Fruit fly (Drosophila melanogaster) whole organism, prepupa: ENCODE results near the gene CG14693.

Experiments used
- Blimp-1 ChIP-seq: fragments of 200-800 bp; sonication (Bioruptor generic); optimal IDR thresholded peaks from 3 replicates; lab custom pipeline; 2017; ENCODE audit warnings: missing biosample characterization, missing genetic modification characterization, mild to moderate bottlenecking, moderate library complexity, missing genetic modification reagents
- CG10631 ChIP-seq: fragments of 200-800 bp; sonication (Bioruptor generic); optimal IDR thresholded peaks from 2 replicates; lab custom pipeline; 2016; ENCODE audit warnings: missing biosample characterization, missing genetic modification characterization
- CG10669 ChIP-seq: fragments of 200-800 bp; sonication (Bioruptor generic); optimal IDR thresholded peaks from 3 replicates; lab custom pipeline; 2018; ENCODE audit warnings: missing biosample characterization, mild to moderate bottlenecking, missing genetic modification characterization, moderate library complexity
- CG11294 ChIP-seq: fragments of 200-800 bp; sonication (Bioruptor generic); IDR thresholded peaks from 2 replicates; pipeline ENCODE4 v1.3.6; 2022; ENCODE audit warnings: missing biosample characterization, missing genetic modification characterization
- CG11762 ChIP-seq: fragments of 200-800 bp; sonication (Bioruptor generic); optimal IDR thresholded peaks from 3 replicates; lab custom pipeline; 2016; ENCODE audit warnings: missing biosample characterization, missing genetic modification characterization; ENCODE audit not compliant: insufficient read depth
- CG11902 ChIP-seq: fragments of 200-800 bp; sonication (Bioruptor generic); optimal IDR thresholded peaks from 3 replicates; lab custom pipeline; 2016; ENCODE audit warnings: missing biosample characterization, missing genetic modification characterization
- CG15336 ChIP-seq: fragments of 200-800 bp; sonication (Bioruptor generic); IDR thresholded peaks from 2 replicates; pipeline ENCODE4 v1.3.6; 2022; ENCODE audit warnings: missing biosample characterization, missing genetic modification characterization
- CG1621 ChIP-seq: fragments of 200-800 bp; sonication (Bioruptor generic); optimal IDR thresholded peaks from 3 replicates; lab custom pipeline; 2018; ENCODE audit warnings: missing biosample characterization, mild to moderate bottlenecking, missing genetic modification characterization
- CG16779 ChIP-seq: fragments of 200-800 bp; sonication (Bioruptor generic); optimal IDR thresholded peaks from 3 replicates; lab custom pipeline; 2017; ENCODE audit warnings: missing biosample characterization, mild to moderate bottlenecking, missing genetic modification characterization
- CG3032 ChIP-seq: fragments of 200-800 bp; optimal IDR thresholded peaks from 2 replicates; lab custom pipeline; 2019; ENCODE audit warnings: missing biosample characterization, mild to moderate bottlenecking, missing genetic modification characterization, moderate library complexity
- CG31627 ChIP-seq: fragments of 200-800 bp; sonication (Bioruptor generic); optimal IDR thresholded peaks from 3 replicates; lab custom pipeline; 2016; ENCODE audit warnings: missing biosample characterization, missing genetic modification characterization
- CG32006 ChIP-seq: fragments of 200-800 bp; sonication (Bioruptor generic); optimal IDR thresholded peaks from 3 replicates; lab custom pipeline; 2017; ENCODE audit warnings: missing biosample characterization, mild to moderate bottlenecking, missing genetic modification characterization
- CG34406 ChIP-seq: fragments of 200-800 bp; sonication (Bioruptor generic); optimal IDR thresholded peaks from 3 replicates; lab custom pipeline; 2016; ENCODE audit warnings: missing biosample characterization, missing genetic modification characterization
- CG3919 ChIP-seq: fragments of 200-800 bp; sonication (Bioruptor generic); optimal IDR thresholded peaks from 3 replicates; lab custom pipeline; 2016; ENCODE audit warnings: missing biosample characterization, missing genetic modification characterization
- CG4318 ChIP-seq: fragments of 200-800 bp; sonication (Bioruptor generic); optimal IDR thresholded peaks from 3 replicates; lab custom pipeline; 2017; ENCODE audit warnings: missing biosample characterization, mild to moderate bottlenecking, missing genetic modification characterization
- CG6163 ChIP-seq: fragments of 200-800 bp; sonication (Bioruptor generic); IDR thresholded peaks from 3 replicates; pipeline ENCODE4 v1.3.6; 2022; ENCODE audit warnings: missing biosample characterization, missing genetic modification characterization
- CG6276 ChIP-seq: fragments of 200-800 bp; sonication (Bioruptor generic); optimal IDR thresholded peaks from 2 replicates; lab custom pipeline; 2017; ENCODE audit warnings: missing biosample characterization, mild to moderate bottlenecking, missing genetic modification characterization
- CG6792 ChIP-seq: fragments of 200-800 bp; sonication (Bioruptor generic); optimal IDR thresholded peaks from 3 replicates; lab custom pipeline; 2016; ENCODE audit warnings: missing biosample characterization, missing genetic modification characterization
- CG6854 ChIP-seq: fragments of 200-800 bp; sonication (Bioruptor generic); optimal IDR thresholded peaks from 2 replicates; lab custom pipeline; 2017; ENCODE audit warnings: missing biosample characterization, mild to moderate bottlenecking, missing genetic modification characterization
- CG7368 ChIP-seq: fragments of 200-800 bp; sonication (Bioruptor generic); optimal IDR thresholded peaks from 3 replicates; lab custom pipeline; 2016; ENCODE audit warnings: missing biosample characterization, missing genetic modification characterization
- CG8119 ChIP-seq: fragments of 200-800 bp; sonication (Bioruptor generic); IDR thresholded peaks from 3 replicates; pipeline ENCODE4 v1.3.6; 2022; ENCODE audit warnings: missing biosample characterization, missing genetic modification characterization
- CG8632 ChIP-seq: fragments of 200-800 bp; sonication (Bioruptor generic); optimal IDR thresholded peaks from 3 replicates; lab custom pipeline; 2016; ENCODE audit warnings: missing biosample characterization, missing genetic modification characterization
- Eip75B ChIP-seq: fragments of 200-800 bp; sonication (Bioruptor generic); optimal IDR thresholded peaks from 3 replicates; lab custom pipeline; 2016; ENCODE audit warnings: missing biosample characterization, missing genetic modification characterization
- Eip78C ChIP-seq: fragments of 200-800 bp; sonication (Bioruptor generic); peaks from one replicate; lab custom pipeline; 2016; ENCODE audit warnings: missing biosample characterization, missing genetic modification characterization
- Ets96B ChIP-seq: fragments of 200-800 bp; optimal IDR thresholded peaks from 2 replicates; lab custom pipeline; 2019; ENCODE audit warnings: missing biosample characterization, mild to moderate bottlenecking, missing genetic modification characterization, moderate library complexity
- Gug ChIP-seq: fragments of 200-800 bp; sonication (Bioruptor generic); IDR thresholded peaks from 2 replicates; pipeline ENCODE4 v1.3.6; 2022; ENCODE audit warnings: missing biosample characterization, missing genetic modification characterization
- Hr38 ChIP-seq: sonication (Bioruptor generic); optimal IDR thresholded peaks from 2 replicates; lab custom pipeline; 2016; ENCODE audit warnings: missing biosample characterization, missing genetic modification characterization
- Hr39 ChIP-seq: fragments of 200-800 bp; sonication (Bioruptor generic); optimal IDR thresholded peaks from 2 replicates; lab custom pipeline; 2016; ENCODE audit warnings: missing biosample characterization, missing genetic modification characterization
- Hr4 ChIP-seq: fragments of 200-800 bp; sonication (Bioruptor generic); optimal IDR thresholded peaks from 3 replicates; lab custom pipeline; 2016; ENCODE audit warnings: missing biosample characterization, missing genetic modification characterization
- Lpt ChIP-seq: fragments of 200-800 bp; sonication (Bioruptor generic); optimal IDR thresholded peaks from 3 replicates; lab custom pipeline; 2016; ENCODE audit warnings: missing biosample characterization, missing genetic modification characterization
- Met ChIP-seq: fragments of 200-800 bp; sonication (Bioruptor generic); optimal IDR thresholded peaks from 3 replicates; lab custom pipeline; 2016; ENCODE audit warnings: missing biosample characterization, missing genetic modification characterization
- OdsH ChIP-seq: fragments of 200-800 bp; sonication (Bioruptor generic); optimal IDR thresholded peaks from 3 replicates; lab custom pipeline; 2016; ENCODE audit warnings: missing biosample characterization, missing genetic modification characterization
- Smox ChIP-seq: fragments of 200-800 bp; sonication (Bioruptor generic); optimal IDR thresholded peaks from 3 replicates; lab custom pipeline; 2016; ENCODE audit warnings: missing biosample characterization, missing genetic modification characterization
- Sox102F ChIP-seq: fragments of 200-800 bp; sonication (Bioruptor generic); optimal IDR thresholded peaks from 2 replicates; lab custom pipeline; 2016; ENCODE audit warnings: missing biosample characterization, mild to moderate bottlenecking, missing genetic modification characterization
- Sox14 ChIP-seq: fragments of 200-800 bp; sonication (Bioruptor generic); optimal IDR thresholded peaks from 3 replicates; lab custom pipeline; 2016; ENCODE audit warnings: missing biosample characterization, missing genetic modification characterization
- Sox15 ChIP-seq: fragments of 200-800 bp; sonication (Bioruptor generic); optimal IDR thresholded peaks from 3 replicates; lab custom pipeline; 2016; ENCODE audit warnings: missing biosample characterization, missing genetic modification characterization
- achi ChIP-seq: fragments of 200-800 bp; sonication (Bioruptor generic); optimal IDR thresholded peaks from 3 replicates; lab custom pipeline; 2016; ENCODE audit warnings: missing biosample characterization, missing genetic modification characterization
- acj6 ChIP-seq: fragments of 200-800 bp; sonication (Bioruptor generic); optimal IDR thresholded peaks from 3 replicates; lab custom pipeline; 2016; ENCODE audit warnings: missing biosample characterization, missing genetic modification characterization
- dac ChIP-seq: fragments of 200-800 bp; sonication (Bioruptor generic); optimal IDR thresholded peaks from 2 replicates; lab custom pipeline; 2017; ENCODE audit warnings: missing biosample characterization, mild to moderate bottlenecking, missing genetic modification characterization
- dsx ChIP-seq: fragments of 200-800 bp; optimal IDR thresholded peaks from 3 replicates; lab custom pipeline; 2019; ENCODE audit warnings: missing biosample characterization, mild to moderate bottlenecking, missing genetic modification characterization, moderate library complexity; ENCODE audit not compliant: poor library complexity, severe bottlenecking
- fd59A ChIP-seq: fragments of 200-800 bp; sonication (Bioruptor generic); optimal IDR thresholded peaks from 2 replicates; lab custom pipeline; 2017; ENCODE audit warnings: missing biosample characterization, mild to moderate bottlenecking, missing genetic modification characterization, missing genetic modification reagents
- lz ChIP-seq: fragments of 200-800 bp; sonication (Bioruptor generic); optimal IDR thresholded peaks from 3 replicates; lab custom pipeline; 2016; ENCODE audit warnings: missing biosample characterization, missing genetic modification characterization
- net ChIP-seq: fragments of 200-800 bp; sonication (Bioruptor generic); optimal IDR thresholded peaks from 3 replicates; lab custom pipeline; 2016; ENCODE audit warnings: missing biosample characterization, missing genetic modification characterization
- ss ChIP-seq, 2 experiments: fragments of 200-800 bp; sonication (Bioruptor generic); optimal IDR thresholded peaks; 2 replicates in 1 of 2; 3 replicates in 1 of 2; lab custom pipeline; 2017 to 2018; ENCODE audit warnings: mild to moderate bottlenecking in 2 of 2, missing biosample characterization in 2 of 2, missing genetic modification characterization in 2 of 2, moderate library complexity in 1 of 2
- svp ChIP-seq: fragments of 200-800 bp; sonication (Bioruptor generic); peaks from one replicate; lab custom pipeline; 2016; ENCODE audit warnings: missing biosample characterization, missing genetic modification characterization
- topi ChIP-seq: fragments of 200-800 bp; sonication (Bioruptor generic); optimal IDR thresholded peaks from 3 replicates; lab custom pipeline; 2016; ENCODE audit warnings: missing biosample characterization, missing genetic modification characterization
- vri ChIP-seq: fragments of 200-800 bp; sonication (Bioruptor generic); optimal IDR thresholded peaks from 3 replicates; lab custom pipeline; 2016; ENCODE audit warnings: missing biosample characterization, mild to moderate bottlenecking, missing genetic modification characterization

The CG14693 gene

DNA sequence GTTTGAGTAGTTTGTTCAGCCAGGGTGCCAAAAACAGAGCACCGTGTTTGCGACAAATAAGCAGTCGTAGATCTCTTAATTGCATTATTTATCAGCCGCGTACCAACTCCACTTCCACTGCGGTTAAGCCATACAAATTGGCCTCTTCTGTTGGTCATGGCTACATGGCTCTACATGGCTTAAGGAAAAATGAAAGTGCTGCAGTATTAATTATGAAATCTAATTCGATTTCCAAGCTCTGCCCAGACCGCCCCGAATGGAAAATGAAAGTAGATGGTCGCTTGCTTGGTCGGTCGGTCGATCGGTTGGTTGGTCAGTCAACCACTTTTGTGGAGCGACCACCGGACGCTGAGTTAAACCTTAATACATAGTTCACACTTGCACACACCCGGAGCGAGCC is 22.1 kb upstream of the CG14693 start:
- TF ChIP-seq CG11762 (GFP tag; lab: Kevin White, UChicago): no peak
- no peak for TF ChIP-seq OdsH (GFP tag; lab: Kevin White, UChicago)
- no peak for TF ChIP-seq CG6163 (GFP tag; lab: Robert Waterston, UW)
- TF ChIP-seq CG7368 (GFP tag; lab: Kevin White, UChicago): no peak
- no peak for TF ChIP-seq Lpt (GFP tag; lab: Kevin White, UChicago)
- TF ChIP-seq achi (GFP tag; lab: Kevin White, UChicago): no peak
- TF ChIP-seq vri (GFP tag; lab: Kevin White, UChicago): no peak
- no peak for TF ChIP-seq CG10631 (GFP tag; lab: Kevin White, UChicago)
- TF ChIP-seq acj6 (GFP tag; lab: Kevin White, UChicago): no peak
- no peak for TF ChIP-seq CG8632 (GFP tag; lab: Kevin White, UChicago)
- no peak for TF ChIP-seq Blimp-1 (GFP tag; lab: Kevin White, UChicago)
- TF ChIP-seq Sox15 (GFP tag; lab: Kevin White, UChicago): no peak
- no peak for TF ChIP-seq CG4318 (GFP tag; lab: Kevin White, UChicago)
- no peak for TF ChIP-seq Eip75B (GFP tag; lab: Kevin White, UChicago)
- TF ChIP-seq CG16779 (tag; lab: Kevin White, UChicago): no peak
- TF ChIP-seq CG3919 (GFP tag; lab: Kevin White, UChicago): no peak
- TF ChIP-seq ss (GFP tag; optimal IDR thresholded peaks at IDR 0.05; lab: Kevin White, UChicago): no peak
- TF ChIP-seq CG6792: no peak
- TF ChIP-seq CG6276 (GFP tag; lab: Kevin White, UChicago): no peak
- no peak for TF ChIP-seq CG1621 (tag; lab: Kevin White, UChicago)

dm6 chr3R:10834893-10835292 is 20.0 kb upstream of the CG14693 start:
- TF ChIP-seq CG6792: peak; percentile 97
- peak; percentile 95 for TF ChIP-seq CG8632 (GFP tag; lab: Kevin White, UChicago)
- peak; percentile 92 for TF ChIP-seq dac
- TF ChIP-seq CG11902 (GFP tag; lab: Kevin White, UChicago): peak; percentile 92
- TF ChIP-seq Eip78C: peak; percentile 99
- peak; percentile 95 for TF ChIP-seq Sox102F (GFP tag; lab: Kevin White, UChicago)
- peak; percentile 95 to 98 for TF ChIP-seq ss (GFP tag; optimal IDR thresholded peaks at IDR 0.05; lab: Kevin White, UChicago)
- peak; percentile 97 for TF ChIP-seq acj6 (GFP tag; lab: Kevin White, UChicago)
- peak; percentile 94 for TF ChIP-seq Met (GFP tag; lab: Kevin White, UChicago)
- peak; percentile 90 for TF ChIP-seq Sox14
- TF ChIP-seq topi: peak; percentile 96
- TF ChIP-seq CG6854 (GFP tag; lab: Kevin White, UChicago): peak; percentile 96
- TF ChIP-seq CG10631 (GFP tag; lab: Kevin White, UChicago): peak; percentile 95
- peak; percentile 94 for TF ChIP-seq CG1621 (tag; lab: Kevin White, UChicago)
- peak; percentile 88 for TF ChIP-seq Gug
- TF ChIP-seq CG11294 (GFP tag; lab: Robert Waterston, UW): peak; percentile 89
- peak; percentile 86 for TF ChIP-seq CG31627 (GFP tag; lab: Kevin White, UChicago)
- TF ChIP-seq dsx (GFP tag; lab: Kevin White, UChicago): peak; percentile 93
- peak; percentile 95 for TF ChIP-seq Ets96B (tag; lab: Kevin White, UChicago)
- TF ChIP-seq CG3032 (tag; lab: Kevin White, UChicago): peak; percentile 94
- peak; percentile 94 for TF ChIP-seq CG16779 (tag; lab: Kevin White, UChicago)
- TF ChIP-seq CG3919 (GFP tag; lab: Kevin White, UChicago): peak; percentile 98
- TF ChIP-seq CG32006 (GFP tag; lab: Kevin White, UChicago): peak; percentile 96
- peak; percentile 92 for TF ChIP-seq Smox (GFP tag; lab: Kevin White, UChicago)
- TF ChIP-seq Hr39 (GFP tag; lab: Kevin White, UChicago): peak; percentile 86
- TF ChIP-seq CG34406 (GFP tag; lab: Kevin White, UChicago): peak; percentile 95
- peak; percentile 97 for TF ChIP-seq OdsH (GFP tag; lab: Kevin White, UChicago)
- peak; percentile 99 for TF ChIP-seq svp (GFP tag; lab: Kevin White, UChicago)
- TF ChIP-seq Sox15 (GFP tag; lab: Kevin White, UChicago): peak; percentile 90
- TF ChIP-seq Lpt (GFP tag; lab: Kevin White, UChicago): peak; percentile 97
- peak; percentile 95 for TF ChIP-seq lz (GFP tag; lab: Kevin White, UChicago)
- TF ChIP-seq fd59A (GFP tag; lab: Kevin White, UChicago): peak; percentile 93
- TF ChIP-seq CG4318 (GFP tag; lab: Kevin White, UChicago): peak; percentile 93
- peak; percentile 97 for TF ChIP-seq CG8119 (GFP tag; lab: Robert Waterston, UW)
- TF ChIP-seq Eip75B (GFP tag; lab: Kevin White, UChicago): peak; percentile 97
- TF ChIP-seq CG6163 (GFP tag; lab: Robert Waterston, UW): peak; percentile 98
- peak; percentile 92 for TF ChIP-seq CG10669 (GFP tag; lab: Kevin White, UChicago)
- TF ChIP-seq CG15336 (GFP tag; lab: Robert Waterston, UW): peak; percentile 97
- TF ChIP-seq net (GFP tag; lab: Kevin White, UChicago): peak; percentile 95
- no peak for TF ChIP-seq Hr38 (GFP tag; lab: Kevin White, UChicago)
- TF ChIP-seq vri (GFP tag; lab: Kevin White, UChicago): peak; percentile 94
- peak; percentile 95 for TF ChIP-seq Hr4 (GFP tag; lab: Kevin White, UChicago)
